Worm (Caenorhabditis elegans) whole organism, L2 larva: ENCODE data around the gene gcy-33.

Source experiments
- F13H6.1 ChIP-seq: sonication (generic microtip); optimal IDR thresholded peaks from 2 replicates; lab custom pipeline; 2016; ENCODE audit warnings: missing genetic modification characterization, missing compliant biosample characterization
- ama-1 ChIP-seq: fragments of 150-350 bp; optimal IDR thresholded peaks from 2 replicates; lab custom pipeline; 2018; ENCODE audit warnings: inconsistent platforms
- blmp-1 ChIP-seq: sonication (generic microtip); optimal IDR thresholded peaks from 2 replicates; lab custom pipeline; 2017; ENCODE audit warnings: missing genetic modification characterization, mild to moderate bottlenecking, missing compliant biosample characterization, antibody characterized with exemption, moderate library complexity; ENCODE audit not compliant: insufficient read depth
- ceh-16 ChIP-seq: fragments of 150-350 bp; optimal IDR thresholded peaks from 2 replicates; lab custom pipeline; 2014; ENCODE audit warnings: missing biosample characterization, missing genetic modification characterization
- egl-27 ChIP-seq: sonication (generic microtip); optimal IDR thresholded peaks from 3 replicates; lab custom pipeline; 2017; ENCODE audit warnings: missing biosample characterization, missing genetic modification reagents, missing genetic modification characterization
- lin-11 ChIP-seq: fragments of 150-350 bp; sonication (generic microtip); optimal IDR thresholded peaks from 2 replicates; lab custom pipeline; 2014; ENCODE audit warnings: missing biosample characterization, missing genetic modification characterization, inconsistent platforms, mixed read lengths
- mdl-1 ChIP-seq, 2 experiments: fragments of 150-350 bp in 1 of 2; sonication (generic microtip) in 1 of 2; optimal IDR thresholded peaks; 2 replicates each; lab custom pipeline; 2017; ENCODE audit warnings: missing biosample characterization in 2 of 2, missing genetic modification characterization in 2 of 2
- nhr-11 ChIP-seq: fragments of 150-350 bp; optimal IDR thresholded peaks from 2 replicates; lab custom pipeline; 2014; ENCODE audit warnings: missing biosample characterization, missing genetic modification characterization
- nhr-6 ChIP-seq: fragments of 150-350 bp; optimal IDR thresholded peaks from 2 replicates; lab custom pipeline; 2014; ENCODE audit warnings: missing biosample characterization, missing genetic modification characterization
- nhr-77 ChIP-seq: fragments of 150-350 bp; optimal IDR thresholded peaks from 2 replicates; lab custom pipeline; 2014; ENCODE audit warnings: missing biosample characterization, missing genetic modification characterization
- skn-1 ChIP-seq: sonication (generic microtip); optimal IDR thresholded peaks from 2 replicates; lab custom pipeline; 2017; ENCODE audit warnings: missing biosample characterization, missing genetic modification characterization
- ztf-1 ChIP-seq: fragments of 200-800 bp; sonication (Bioruptor generic); conservative IDR thresholded peaks from 2 replicates; pipeline ENCODE4 v1.3.6; 2022; ENCODE audit warnings: missing genetic modification characterization, missing compliant biosample characterization

- TF ChIP-seq ama-1 (lab: Kevin White, UChicago): no peak
- no peak for TF ChIP-seq mdl-1 (tag; optimal IDR thresholded peaks at IDR 0.05; lab: Kevin White, UChicago)
- no peak for TF ChIP-seq F13H6.1 (tag; lab: Kevin White, UChicago)
- no peak for TF ChIP-seq ztf-1 (GFP tag; lab: Robert Waterston, UW)
- no peak for TF ChIP-seq blmp-1
- TF ChIP-seq ceh-16 (tag; lab: Kevin White, UChicago): no peak
- TF ChIP-seq skn-1 (tag; lab: Kevin White, UChicago): no peak
- no peak for TF ChIP-seq nhr-6 (tag; lab: Kevin White, UChicago)
- TF ChIP-seq nhr-11 (tag; lab: Kevin White, UChicago): no peak
- no peak for TF ChIP-seq lin-11 (tag; lab: Kevin White, UChicago)
- no peak for TF ChIP-seq nhr-77 (tag; lab: Kevin White, UChicago)
- TF ChIP-seq egl-27: no peak
These were observed 54.1 kb downstream of the gcy-33 start for ce11 chrV:11947414-11947954.
